Worm (Caenorhabditis elegans) whole organism, late embryonic: ENCODE results near the gene mtss-1.
A peak's percentile ranks its signal among the peaks of the same experiment; 100 is the strongest.

Source experiments
- C08G9.2 ChIP-seq: sonication (generic microtip); optimal IDR thresholded peaks from 2 replicates; lab custom pipeline; 2016; ENCODE audit warnings: mild to moderate bottlenecking, missing genetic modification characterization, moderate library complexity, missing compliant biosample characterization
- C38D4.7 ChIP-seq: fragments of 200-800 bp; sonication (Bioruptor generic); optimal IDR thresholded peaks from 2 replicates; lab custom pipeline; 2018; ENCODE audit warnings: mild to moderate bottlenecking, missing genetic modification characterization, moderate library complexity, missing compliant biosample characterization
- F13H6.1 ChIP-seq: sonication (generic microtip); optimal IDR thresholded peaks from 2 replicates; lab custom pipeline; 2016; ENCODE audit warnings: missing genetic modification characterization, missing compliant biosample characterization
- K02D7.2 ChIP-seq: sonication (generic microtip); optimal IDR thresholded peaks from 2 replicates; lab custom pipeline; 2017; ENCODE audit warnings: mild to moderate bottlenecking, missing genetic modification characterization, missing compliant biosample characterization
- ahr-1 ChIP-seq: sonication (generic microtip); optimal IDR thresholded peaks from 2 replicates; lab custom pipeline; 2016; ENCODE audit warnings: missing genetic modification characterization, missing compliant biosample characterization
- ceh-14 ChIP-seq: sonication (generic microtip); optimal IDR thresholded peaks from 2 replicates; lab custom pipeline; 2016; ENCODE audit warnings: missing genotype, missing genetic modification characterization, missing compliant biosample characterization
- ceh-18 ChIP-seq: sonication (generic microtip); optimal IDR thresholded peaks from 2 replicates; lab custom pipeline; 2016; ENCODE audit warnings: missing genetic modification characterization, missing compliant biosample characterization
- ceh-22 ChIP-seq: sonication (generic microtip); optimal IDR thresholded peaks from 2 replicates; lab custom pipeline; 2017; ENCODE audit warnings: missing biosample characterization, missing genetic modification characterization
- ceh-24 ChIP-seq: sonication (generic microtip); optimal IDR thresholded peaks from 2 replicates; lab custom pipeline; 2016; ENCODE audit warnings: mild to moderate bottlenecking, missing genetic modification characterization, missing compliant biosample characterization
- ceh-31 ChIP-seq: sonication (generic microtip); optimal IDR thresholded peaks from 2 replicates; lab custom pipeline; 2016; ENCODE audit warnings: missing genetic modification characterization, missing compliant biosample characterization
- ceh-34 ChIP-seq: sonication (generic microtip); optimal IDR thresholded peaks from 2 replicates; lab custom pipeline; 2016; ENCODE audit warnings: mild to moderate bottlenecking, missing genetic modification characterization, missing compliant biosample characterization
- ceh-45 ChIP-seq: fragments of 200-800 bp; sonication (Bioruptor generic); IDR thresholded peaks from 2 replicates; pipeline ENCODE4 v1.3.6; 2022; ENCODE audit warnings: missing genetic modification reagents, missing genetic modification characterization, missing compliant biosample characterization
- ceh-48 ChIP-seq: sonication (generic microtip); optimal IDR thresholded peaks from 2 replicates; lab custom pipeline; 2016; ENCODE audit warnings: missing genetic modification characterization, inconsistent platforms, missing compliant biosample characterization
- ceh-6 ChIP-seq: fragments of 200-800 bp; sonication (Bioruptor generic); optimal IDR thresholded peaks from 2 replicates; lab custom pipeline; 2018; ENCODE audit warnings: mild to moderate bottlenecking, missing genetic modification characterization, missing compliant biosample characterization
- ceh-9 ChIP-seq: sonication (generic microtip); optimal IDR thresholded peaks from 2 replicates; lab custom pipeline; 2016; ENCODE audit warnings: mild to moderate bottlenecking, missing genetic modification characterization, inconsistent platforms, missing compliant biosample characterization
- che-1 ChIP-seq: sonication (generic microtip); optimal IDR thresholded peaks from 2 replicates; lab custom pipeline; 2016; ENCODE audit warnings: mild to moderate bottlenecking, missing genetic modification characterization, missing compliant biosample characterization
- dve-1 ChIP-seq: sonication (generic microtip); optimal IDR thresholded peaks from 2 replicates; lab custom pipeline; 2017; ENCODE audit warnings: antibody characterized with exemption, mild to moderate bottlenecking, missing genetic modification characterization, missing compliant biosample characterization
- elt-4 ChIP-seq: sonication (generic microtip); optimal IDR thresholded peaks from 2 replicates; lab custom pipeline; 2016; ENCODE audit warnings: missing genetic modification characterization, missing compliant biosample characterization
- ets-4 ChIP-seq: sonication (generic microtip); optimal IDR thresholded peaks from 2 replicates; lab custom pipeline; 2016; ENCODE audit warnings: missing genetic modification characterization, missing compliant biosample characterization
- fkh-10 ChIP-seq: fragments of 150-350 bp; optimal IDR thresholded peaks from 2 replicates; lab custom pipeline; 2014; ENCODE audit warnings: missing biosample characterization, missing genetic modification reagents, missing genetic modification characterization
- hlh-15 ChIP-seq: sonication (generic microtip); optimal IDR thresholded peaks from 2 replicates; lab custom pipeline; 2016; ENCODE audit warnings: missing genetic modification characterization, missing compliant biosample characterization
- hlh-30 ChIP-seq: sonication (generic microtip); optimal IDR thresholded peaks from 2 replicates; lab custom pipeline; 2017; ENCODE audit warnings: antibody characterized with exemption, missing genetic modification characterization, missing compliant biosample characterization; ENCODE audit not compliant: insufficient read depth
- hlh-6 ChIP-seq: sonication (generic microtip); optimal IDR thresholded peaks from 2 replicates; lab custom pipeline; 2016; ENCODE audit warnings: missing genotype, missing genetic modification characterization, missing compliant biosample characterization
- hlh-8 ChIP-seq: sonication (generic microtip); optimal IDR thresholded peaks from 2 replicates; lab custom pipeline; 2016; ENCODE audit warnings: missing genotype, missing genetic modification characterization, missing compliant biosample characterization
- lin-11 ChIP-seq: fragments of 200-800 bp; sonication (Bioruptor generic); optimal IDR thresholded peaks from 2 replicates; lab custom pipeline; 2018; ENCODE audit warnings: mild to moderate bottlenecking, missing genetic modification characterization, missing compliant biosample characterization
- mec-3 ChIP-seq: sonication (generic microtip); optimal IDR thresholded peaks from 2 replicates; lab custom pipeline; 2016; ENCODE audit warnings: borderline replicate concordance, missing genetic modification characterization, missing compliant biosample characterization
- npax-4 ChIP-seq: sonication (generic microtip); optimal IDR thresholded peaks from 2 replicates; lab custom pipeline; 2016; ENCODE audit warnings: missing genetic modification characterization, missing compliant biosample characterization
- pag-3 ChIP-seq: sonication (generic microtip); optimal IDR thresholded peaks from 2 replicates; lab custom pipeline; 2016; ENCODE audit warnings: missing compliant biosample characterization, missing genetic modification characterization, borderline replicate concordance
- pat-9 ChIP-seq: fragments of 200-800 bp; sonication (Bioruptor generic); optimal IDR thresholded peaks from 2 replicates; lab custom pipeline; 2018; ENCODE audit warnings: mild to moderate bottlenecking, missing genetic modification characterization, moderate library complexity, missing compliant biosample characterization
- pax-1 ChIP-seq: fragments of 150-350 bp; optimal IDR thresholded peaks from 2 replicates; lab custom pipeline; 2014; ENCODE audit warnings: missing biosample characterization, missing genetic modification characterization
- pqm-1 ChIP-seq: sonication (generic microtip); optimal IDR thresholded peaks from 2 replicates; lab custom pipeline; 2016; ENCODE audit warnings: missing genetic modification characterization, missing compliant biosample characterization
- pros-1 ChIP-seq: fragments of 150-350 bp; optimal IDR thresholded peaks from 2 replicates; lab custom pipeline; 2014; ENCODE audit warnings: missing biosample characterization, missing genetic modification reagents, missing genetic modification characterization
- ref-2 ChIP-seq: sonication (generic microtip); optimal IDR thresholded peaks from 2 replicates; lab custom pipeline; 2016; ENCODE audit warnings: missing genetic modification characterization, missing compliant biosample characterization
- rnt-1 ChIP-seq: sonication (generic microtip); optimal IDR thresholded peaks from 2 replicates; lab custom pipeline; 2016; ENCODE audit warnings: missing genetic modification characterization, missing compliant biosample characterization
- sdc-2 ChIP-seq: sonication (generic microtip); optimal IDR thresholded peaks from 2 replicates; lab custom pipeline; 2016; ENCODE audit warnings: missing genotype, missing genetic modification characterization, missing compliant biosample characterization
- sox-2 ChIP-seq: fragments of 200-800 bp; sonication (Bioruptor generic); IDR thresholded peaks from 2 replicates; pipeline ENCODE4 v1.3.6; 2022; ENCODE audit warnings: missing genetic modification reagents, missing genetic modification characterization, missing compliant biosample characterization
- tbx-2 ChIP-seq: sonication (generic microtip); optimal IDR thresholded peaks from 2 replicates; lab custom pipeline; 2016; ENCODE audit warnings: missing genetic modification characterization, missing compliant biosample characterization
- tbx-7 ChIP-seq: sonication (generic microtip); optimal IDR thresholded peaks from 2 replicates; lab custom pipeline; 2016; ENCODE audit warnings: missing genotype, missing genetic modification characterization, missing compliant biosample characterization
- ttx-3 ChIP-seq: sonication (generic microtip); optimal IDR thresholded peaks from 2 replicates; lab custom pipeline; 2016; ENCODE audit warnings: missing genetic modification reagents, missing genetic modification characterization, missing compliant biosample characterization
- unc-42 ChIP-seq: sonication (generic microtip); optimal IDR thresholded peaks from 2 replicates; lab custom pipeline; 2016; ENCODE audit warnings: missing genotype, missing genetic modification characterization, missing compliant biosample characterization
- unc-55 ChIP-seq: sonication (generic microtip); optimal IDR thresholded peaks from 2 replicates; lab custom pipeline; 2017; ENCODE audit warnings: missing biosample characterization, missing genetic modification reagents, missing genetic modification characterization
- unc-86 ChIP-seq: sonication (generic microtip); optimal IDR thresholded peaks from 2 replicates; lab custom pipeline; 2016; ENCODE audit warnings: missing genetic modification characterization, missing compliant biosample characterization
- zip-5 ChIP-seq: sonication (generic microtip); optimal IDR thresholded peaks from 2 replicates; lab custom pipeline; 2016; ENCODE audit warnings: missing genetic modification characterization, missing compliant biosample characterization
- ztf-16 ChIP-seq: sonication (generic microtip); optimal IDR thresholded peaks from 2 replicates; lab custom pipeline; 2017; ENCODE audit warnings: missing genetic modification characterization, missing compliant biosample characterization

Gene mtss-1

ce11 chrIII:8788690-8789089 is 20.6 kb downstream of the mtss-1 start:
- peak; percentile 29 for TF ChIP-seq ceh-31 (tag; lab: Kevin White, UChicago)
- TF ChIP-seq ahr-1 (tag; lab: Kevin White, UChicago), result no peak
- peak; percentile 17 for TF ChIP-seq ceh-14 (tag; lab: Kevin White, UChicago)
- TF ChIP-seq tbx-2 (tag; lab: Kevin White, UChicago), result peak; percentile 32
- peak; percentile 14 for TF ChIP-seq unc-42 (tag; lab: Kevin White, UChicago)
- no peak for TF ChIP-seq ceh-6 (GFP tag; lab: Kevin White, UChicago)

ce11 chrIII:8791235-8791634 is 23.1 kb downstream of the mtss-1 start, which contains the start of the genes zfp-1 and F54F2.14:
Gene zfp-1 (plus strand): TSS chrIII:8791535.
Gene F54F2.14 (plus strand): TSS chrIII:8791546.
- TF ChIP-seq C38D4.7 (GFP tag; lab: Kevin White, UChicago) (no peak), hlh-15 (tag; lab: Kevin White, UChicago) (no peak), ets-4 (no peak), unc-55 (GFP tag; lab: Kevin White, UChicago) (no peak), ceh-14 (tag; lab: Kevin White, UChicago) (no peak)

ce11 chrIII:8792251-8792650 is 24.1 kb downstream of the mtss-1 start, which contains the start of gene ztf-1:
Gene ztf-1 (minus strand): TSS chrIII:8792351.
- TF ChIP-seq ceh-31 (tag; lab: Kevin White, UChicago), result no peak
- no peak for TF ChIP-seq lin-11 (tag; lab: Kevin White, UChicago)
- no peak for TF ChIP-seq ceh-22 (tag; lab: Kevin White, UChicago)
- TF ChIP-seq hlh-15 (tag; lab: Kevin White, UChicago), result no peak
- no peak for TF ChIP-seq sox-2 (GFP tag; lab: Robert Waterston, UW)
- no peak for TF ChIP-seq unc-42 (tag; lab: Kevin White, UChicago)
- TF ChIP-seq ttx-3, result no peak
- no peak for TF ChIP-seq K02D7.2 (tag; lab: Kevin White, UChicago)
- TF ChIP-seq elt-4 (tag; lab: Kevin White, UChicago), result no peak
- TF ChIP-seq ceh-14 (tag; lab: Kevin White, UChicago), result no peak
- no peak for TF ChIP-seq unc-86 (tag; lab: Kevin White, UChicago)
- TF ChIP-seq tbx-2 (tag; lab: Kevin White, UChicago), result no peak
- no peak for TF ChIP-seq pros-1 (tag; lab: Kevin White, UChicago)
- TF ChIP-seq sdc-2 (tag; lab: Kevin White, UChicago), result no peak
- TF ChIP-seq pag-3 (tag; lab: Kevin White, UChicago), result no peak

- TF ChIP-seq F13H6.1 (tag; lab: Kevin White, UChicago) (peak; percentile 7), ceh-45 (GFP tag; lab: Robert Waterston, UW) (no peak), elt-4 (tag; lab: Kevin White, UChicago) (no peak), hlh-6 (tag; lab: Kevin White, UChicago) (no peak), pax-1 (tag; lab: Kevin White, UChicago) (no peak), ceh-48 (tag; lab: Kevin White, UChicago) (no peak), tbx-2 (tag; lab: Kevin White, UChicago) (peak; percentile 51), K02D7.2 (tag; lab: Kevin White, UChicago) (no peak), che-1 (tag; lab: Kevin White, UChicago) (no peak), ceh-22 (tag; lab: Kevin White, UChicago) (no peak), ceh-18 (tag; lab: Kevin White, UChicago) (peak; percentile 28), hlh-8 (tag; lab: Kevin White, UChicago) (no peak), pros-1 (tag; lab: Kevin White, UChicago) (peak; percentile 87), npax-4 (no peak), ref-2 (peak; percentile 77), ceh-31 (tag; lab: Kevin White, UChicago) (peak; percentile 76), ceh-6 (GFP tag; lab: Kevin White, UChicago) (no peak), sdc-2 (tag; lab: Kevin White, UChicago) (no peak), pag-3 (tag; lab: Kevin White, UChicago) (no peak), ceh-34 (peak; percentile 82), pqm-1 (tag; lab: Kevin White, UChicago) (no peak), C08G9.2 (tag; lab: Kevin White, UChicago) (no peak), dve-1 (no peak), ttx-3 (no peak), zip-5 (no peak), mec-3 (tag; lab: Kevin White, UChicago) (no peak), ztf-16 (tag; lab: Kevin White, UChicago) (peak; percentile 25), ceh-9 (tag; lab: Kevin White, UChicago) (no peak), rnt-1 (tag; lab: Kevin White, UChicago) (no peak), unc-55 (GFP tag; lab: Kevin White, UChicago) (peak; percentile 41), sox-2 (GFP tag; lab: Robert Waterston, UW) (no peak), pat-9 (tag; lab: Kevin White, UChicago) (no peak), tbx-7 (tag; lab: Kevin White, UChicago) (no peak), hlh-30 (tag; lab: Kevin White, UChicago) (peak; percentile 3), ceh-24 (tag; lab: Kevin White, UChicago) (no peak), fkh-10 (GFP tag; lab: Kevin White, UChicago) (no peak)
These were observed 26.7 kb downstream of the mtss-1 start for ce11 chrIII:8794793-8795192.
